Worm (Caenorhabditis elegans) whole organism, L4/young adult: ENCODE results near the gene scc-2.
"Not testable (repeated sequence)": the region's sequence is repeated elsewhere in the genome, so short reads cannot be mapped to it uniquely, and the experiment has no call there.

Experiments
- W03F9.2 ChIP-seq: fragments of 150-350 bp; optimal IDR thresholded peaks from 2 replicates; lab custom pipeline; 2014; ENCODE audit warnings: missing biosample characterization, missing genetic modification characterization
- dao-5 ChIP-seq: sonication (generic microtip); optimal IDR thresholded peaks from 2 replicates; lab custom pipeline; 2016; ENCODE audit warnings: missing genotype, missing genetic modification characterization, moderate library complexity, missing compliant biosample characterization
- him-1 ChIP-seq: sonication (generic microtip); optimal IDR thresholded peaks from 2 replicates; lab custom pipeline; 2016; ENCODE audit warnings: missing genotype, missing genetic modification reagents, missing genetic modification characterization, missing compliant biosample characterization

Gene scc-2

DNA sequence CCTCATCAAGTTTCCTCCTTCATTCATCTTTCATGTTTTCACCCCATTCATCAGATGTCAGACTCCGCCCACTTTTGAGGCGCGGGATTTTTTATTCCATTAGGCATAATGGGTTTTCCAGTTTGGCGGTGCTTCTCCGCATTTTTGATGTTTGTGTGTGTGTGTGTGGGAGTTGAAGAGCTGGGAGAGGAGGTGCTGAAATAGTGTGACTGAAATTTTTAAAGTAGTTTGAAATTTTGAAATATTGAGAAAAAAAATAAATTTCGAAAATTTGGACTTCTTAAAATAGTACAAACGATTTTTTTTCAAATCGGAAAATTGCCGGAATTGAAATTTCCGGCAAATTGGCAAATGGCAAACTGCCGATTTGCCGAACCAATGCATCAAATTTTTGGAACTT is at the start of gene scc-2:
Gene scc-2, minus strand, starts transcription at position 101 of the 400 bp plus-strand sequence.
- TF ChIP-seq W03F9.2 (tag; lab: Kevin White, UChicago) (no peak), dao-5 (no peak), him-1 (tag; lab: Kevin White, UChicago) (no peak)

ce11 chrII:312110-312509 is 48.6 kb upstream of the scc-2 start, which contains the start of gene mps-2:
Gene mps-2 (minus strand): TSS chrII:312210.
- not testable (repeated sequence) for TF ChIP-seq W03F9.2 (tag; lab: Kevin White, UChicago); him-1 (tag; lab: Kevin White, UChicago); dao-5

- TF ChIP-seq W03F9.2 (tag; lab: Kevin White, UChicago) (no peak), dao-5 (no peak), him-1 (tag; lab: Kevin White, UChicago) (no peak)
Observed at ce11 chrII:307154-307553, 43.7 kb upstream of the scc-2 start, which contains the start of gene K01A2.4. Gene K01A2.4 (plus strand): TSS chrII:307454.

DNA sequence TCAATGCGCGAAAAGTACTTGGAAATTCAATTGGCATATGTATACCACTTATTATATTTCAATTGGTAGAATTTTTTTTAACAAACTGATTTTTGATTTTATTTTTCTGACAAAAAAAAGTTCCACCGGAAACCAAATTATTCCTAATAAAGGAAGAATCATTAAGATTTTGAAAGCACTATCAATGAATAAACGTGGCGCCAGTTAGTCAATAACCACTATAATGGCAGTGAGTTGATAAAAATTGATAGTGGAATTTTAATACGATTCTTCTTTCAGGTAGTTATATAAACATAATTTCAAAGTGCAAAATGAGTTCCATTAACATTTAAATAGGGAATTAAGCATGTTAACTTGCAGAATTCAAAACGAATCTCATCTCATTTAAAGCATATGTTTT is 42.2 kb upstream of the scc-2 start, which contains the start of gene col-69:
Gene col-69, minus strand, starts transcription at position 101 of the 400 bp plus-strand sequence.
- no peak for TF ChIP-seq dao-5
- TF ChIP-seq W03F9.2 (tag; lab: Kevin White, UChicago) = no peak
- TF ChIP-seq him-1 (tag; lab: Kevin White, UChicago) = no peak

- TF ChIP-seq dao-5 (no peak), him-1 (tag; lab: Kevin White, UChicago) (no peak), W03F9.2 (tag; lab: Kevin White, UChicago) (no peak)
Observed at ce11 chrII:303927-304711, 40.7 kb upstream of the scc-2 start.

DNA sequence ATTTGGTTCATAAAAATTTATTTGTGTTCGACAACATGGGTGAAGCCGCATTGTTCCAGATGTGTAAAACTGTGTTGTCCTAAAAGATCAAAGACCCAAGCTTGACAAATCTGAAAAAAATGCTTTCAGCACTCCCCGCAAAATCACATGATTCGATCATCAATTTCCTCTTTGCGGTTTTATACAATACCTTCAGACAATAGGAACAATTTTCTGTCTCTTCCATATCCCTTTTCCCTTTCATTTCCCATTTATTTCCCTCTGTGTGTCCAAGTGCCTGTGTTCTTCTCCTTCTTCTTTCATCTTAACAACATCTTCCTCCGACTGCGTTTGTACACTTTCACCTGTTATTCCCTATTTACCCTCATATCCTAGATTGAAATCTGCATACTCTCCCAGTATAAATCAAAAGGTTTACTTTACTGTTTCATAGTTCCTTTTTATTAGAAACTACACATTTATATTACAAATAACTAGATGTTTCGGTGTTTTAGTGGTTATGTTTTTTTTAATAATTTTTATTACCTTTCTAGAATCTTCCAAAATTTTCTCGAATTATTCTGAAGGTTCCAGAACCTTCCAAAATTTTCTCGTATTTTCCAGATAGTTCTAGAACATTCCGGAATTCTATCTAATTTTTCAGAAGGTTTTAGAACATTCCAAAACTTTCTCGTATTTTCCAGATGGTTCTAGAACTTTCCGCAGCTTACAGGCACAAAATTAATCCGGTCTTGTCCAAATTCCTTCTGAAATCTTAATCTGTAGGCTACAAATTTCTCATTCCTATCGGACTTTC is 37.7 kb upstream of the scc-2 start, which contains the start of gene K01A2.5:
Gene K01A2.5, plus strand, starts transcription at position 297 of the 796 bp plus-strand sequence.
- TF ChIP-seq W03F9.2 (tag; lab: Kevin White, UChicago) (no peak), dao-5 (no peak), him-1 (tag; lab: Kevin White, UChicago) (no peak)

ce11 chrII:299684-300083 is 36.2 kb upstream of the scc-2 start, which contains the start of gene K01A2.6:
Gene K01A2.6 (plus strand): TSS chrII:299984.
- TF ChIP-seq dao-5 (no peak), him-1 (tag; lab: Kevin White, UChicago) (no peak), W03F9.2 (tag; lab: Kevin White, UChicago) (no peak)

DNA sequence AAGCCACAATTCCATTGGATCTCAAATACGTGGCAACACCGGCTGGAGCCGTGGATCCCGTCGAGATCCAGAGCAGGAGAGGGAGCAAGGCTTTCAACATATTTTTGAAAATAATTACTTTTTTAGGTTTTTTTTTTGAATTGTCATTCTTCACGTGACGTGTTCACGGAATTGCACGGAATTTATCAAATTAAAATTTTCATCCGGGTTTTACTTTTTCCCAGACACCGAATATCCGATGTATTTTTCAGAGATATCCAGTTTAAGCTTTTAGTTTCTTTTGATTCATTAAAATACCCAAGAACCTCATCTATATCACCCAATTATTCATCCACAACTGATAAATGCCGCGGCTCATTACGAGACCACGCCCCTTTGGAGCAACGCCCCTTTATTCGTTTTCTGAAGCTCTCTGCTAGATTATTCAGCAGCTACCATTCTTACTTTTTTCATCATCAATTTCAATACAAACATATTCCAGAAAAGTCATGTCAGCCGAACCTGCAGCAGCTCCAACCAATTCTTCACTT is 33.5 kb upstream of the scc-2 start, which contains the start of the genes clec-117 and B0432.1:
Gene clec-117, minus strand, starts transcription at position 101 of the 530 bp plus-strand sequence.
Gene B0432.1, plus strand, starts transcription at position 480 of the 530 bp plus-strand sequence.
- TF ChIP-seq him-1 (tag; lab: Kevin White, UChicago) (no peak), dao-5 (no peak), W03F9.2 (tag; lab: Kevin White, UChicago) (no peak)

- TF ChIP-seq dao-5 (no peak), him-1 (tag; lab: Kevin White, UChicago) (no peak), W03F9.2 (tag; lab: Kevin White, UChicago) (no peak)
Observed at ce11 chrII:294606-295005, 31.1 kb upstream of the scc-2 start, which contains the start of gene B0432.11. Gene B0432.11 (minus strand): TSS chrII:294706.

- TF ChIP-seq him-1 (tag; lab: Kevin White, UChicago) = no peak
- TF ChIP-seq dao-5 = no peak
- TF ChIP-seq W03F9.2 (tag; lab: Kevin White, UChicago) = no peak
Observed at ce11 chrII:290282-290681, 26.8 kb upstream of the scc-2 start, which contains the start of gene djr-1.1. Gene djr-1.1 (plus strand): TSS chrII:290582.

- TF ChIP-seq W03F9.2 (tag; lab: Kevin White, UChicago) (no peak), him-1 (tag; lab: Kevin White, UChicago) (no peak), dao-5 (no peak)
Observed at ce11 chrII:288705-289205, 25.3 kb upstream of the scc-2 start, which contains the start of gene mrpl-41. Gene mrpl-41 (plus strand): TSS chrII:288939.

ce11 chrII:286551-286724 is 23.0 kb upstream of the scc-2 start, which contains the start of gene misc-1:
Gene misc-1 (plus strand): TSS chrII:286625.
- TF ChIP-seq W03F9.2 (tag; lab: Kevin White, UChicago) (no peak), dao-5 (no peak), him-1 (tag; lab: Kevin White, UChicago) (no peak)
